In the genomic region with DNA sequence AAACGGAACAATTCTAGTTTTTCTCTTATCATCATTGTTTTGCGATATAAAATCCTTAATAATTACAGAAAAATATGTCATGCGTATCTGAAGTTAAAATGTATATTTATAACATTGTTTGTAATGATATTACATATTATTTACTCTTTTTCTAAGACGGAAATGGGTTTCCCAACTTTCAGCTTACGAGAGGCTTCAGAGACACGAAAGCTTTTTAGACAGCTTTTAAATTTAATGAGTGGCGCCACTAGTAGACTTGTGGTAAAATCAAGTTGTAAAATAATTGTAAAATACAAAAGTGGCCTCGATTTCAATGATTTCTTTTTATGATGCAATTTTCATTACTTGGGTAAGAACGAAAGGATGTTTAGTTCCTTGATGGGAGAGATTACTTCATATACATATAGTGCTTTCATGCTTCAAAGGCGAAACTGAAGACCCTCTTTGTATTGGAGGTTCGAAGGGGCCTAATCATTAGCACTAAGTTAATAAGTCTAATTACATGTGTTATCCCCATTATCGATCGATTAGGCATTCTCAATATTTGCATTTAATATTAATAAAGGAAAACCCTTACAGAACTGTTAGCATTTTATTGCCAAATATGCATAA, we compare ENCODE assay signal across 5 fruit fly cellular contexts.
TF ChIP-seq lines count a peak whose summit lies in the region.

No protein-coding gene starts in this region.

- peak; percentile 92 for TF ChIP-seq CTCF in whole organism, embryonic (GFP tag; optimal IDR thresholded peaks at IDR 0.05; lab: Kevin White, UChicago)

TF ChIP-seq in whole organism, adult, 20 proteins besides CTCF, POLR2A, EP300 and RAD21 (continues in another document):
- TF ChIP-seq Crg-1 (GFP tag; optimal IDR thresholded peaks at IDR 0.05; lab: Kevin White, UChicago) (peak; percentile 45), tj (GFP tag; optimal IDR thresholded peaks at IDR 0.05; lab: Kevin White, UChicago) (peak; percentile 8), CG1620 (GFP tag; optimal IDR thresholded peaks at IDR 0.05; lab: Kevin White, UChicago) (peak; percentile 68), Clk (GFP tag; optimal IDR thresholded peaks at IDR 0.05; lab: Kevin White, UChicago) (peak; percentile 2), toe (GFP tag; optimal IDR thresholded peaks at IDR 0.05; lab: Kevin White, UChicago) (peak; percentile 80), cic (GFP tag; optimal IDR thresholded peaks at IDR 0.05; lab: Kevin White, UChicago) (no peak), CG7101 (tag; optimal IDR thresholded peaks at IDR 0.05; lab: Kevin White, UChicago) (peak; percentile 82), CG33017 (tag; optimal IDR thresholded peaks at IDR 0.05; lab: Kevin White, UChicago) (peak; percentile 78), ovo (GFP tag; optimal IDR thresholded peaks at IDR 0.05; lab: Kevin White, UChicago) (peak; percentile 54), Hr96 (GFP tag; optimal IDR thresholded peaks at IDR 0.05; lab: Kevin White, UChicago) (peak; percentile 59), CG14711 (tag; optimal IDR thresholded peaks at IDR 0.05; lab: Kevin White, UChicago) (peak; percentile 33), CG12768 (GFP tag; optimal IDR thresholded peaks at IDR 0.05; lab: Kevin White, UChicago) (peak; percentile 55), CG11617 (GFP tag; optimal IDR thresholded peaks at IDR 0.05; lab: Kevin White, UChicago) (peak; percentile 41), kay (GFP tag; lab: Kevin White, UChicago; ENCODE audit: borderline replicate concordance) (peak; percentile 87), Mnt (GFP tag; optimal IDR thresholded peaks at IDR 0.05; lab: Kevin White, UChicago) (peak; percentile 59), cnc (optimal IDR thresholded peaks at IDR 0.05; lab: Kevin White, UChicago) (no peak)

TF ChIP-seq in whole organism, embryonic, 481 proteins besides CTCF, POLR2A, EP300 and RAD21 (continues in another document):
- TF ChIP-seq B-H1 (GFP tag; IDR thresholded peaks at IDR 0.05; lab: Robert Waterston, UW) = peak; percentile 71
- TF ChIP-seq cg (GFP tag; optimal IDR thresholded peaks at IDR 0.05; lab: Kevin White, UChicago) = no peak
- TF ChIP-seq CG13624 (GFP tag; optimal IDR thresholded peaks at IDR 0.05; lab: Kevin White, UChicago) = peak; percentile 74
- peak; percentile 96 for TF ChIP-seq CG34376 (GFP tag; optimal IDR thresholded peaks at IDR 0.05; lab: Kevin White, UChicago)
- TF ChIP-seq lilli (GFP tag; optimal IDR thresholded peaks at IDR 0.05; lab: Kevin White, UChicago) = peak; percentile 68
- TF ChIP-seq ind (GFP tag; optimal IDR thresholded peaks at IDR 0.05; lab: Kevin White, UChicago) = peak; percentile 66
- peak; percentile 80 for TF ChIP-seq CG1024 (GFP tag; IDR thresholded peaks at IDR 0.05; lab: Robert Waterston, UW)
- peak; percentile 22 for TF ChIP-seq ERR (GFP tag; optimal IDR thresholded peaks at IDR 0.05; lab: Kevin White, UChicago)
- peak; percentile 65 to 79 for TF ChIP-seq dpn (GFP tag; optimal IDR thresholded peaks at IDR 0.05; lab: Kevin White, UChicago)
- peak; percentile 31 for TF ChIP-seq crc (GFP tag; optimal IDR thresholded peaks at IDR 0.05; lab: Kevin White, UChicago)
- TF ChIP-seq disco-r (GFP tag; optimal IDR thresholded peaks at IDR 0.05; lab: Kevin White, UChicago) = peak; percentile 90
- peak; percentile 72 for TF ChIP-seq pho (GFP tag; optimal IDR thresholded peaks at IDR 0.05; lab: Kevin White, UChicago)
- TF ChIP-seq Ptx1 (GFP tag; IDR thresholded peaks at IDR 0.05; lab: Robert Waterston, UW) = peak; percentile 89
- no peak for TF ChIP-seq CG10959 (GFP tag; IDR thresholded peaks at IDR 0.05; lab: Robert Waterston, UW)
- TF ChIP-seq klu (GFP tag; IDR thresholded peaks at IDR 0.05; lab: Robert Waterston, UW) = peak; percentile 50; the same call in 1 of the 2 replicates
- peak; percentile 93 for TF ChIP-seq Asciz (GFP tag; optimal IDR thresholded peaks at IDR 0.05; lab: Kevin White, UChicago)
- peak; percentile 74 for TF ChIP-seq CG31224 (GFP tag; IDR thresholded peaks at IDR 0.05; lab: Robert Waterston, UW)

TF ChIP-seq in whole organism, prepupa, 60 proteins besides CTCF, POLR2A, EP300 and RAD21 (continues in another document):
- TF ChIP-seq vri (GFP tag; optimal IDR thresholded peaks at IDR 0.05; lab: Kevin White, UChicago) = peak; percentile 60
- TF ChIP-seq net (GFP tag; optimal IDR thresholded peaks at IDR 0.05; lab: Kevin White, UChicago) = peak; percentile 75
- peak; percentile 82 for TF ChIP-seq CG3919 (GFP tag; optimal IDR thresholded peaks at IDR 0.05; lab: Kevin White, UChicago)
- peak; percentile 72 for TF ChIP-seq CG8319 (GFP tag; optimal IDR thresholded peaks at IDR 0.05; lab: Kevin White, UChicago)
- TF ChIP-seq CG6792 (GFP tag; optimal IDR thresholded peaks at IDR 0.05; lab: Kevin White, UChicago) = peak; percentile 72
- TF ChIP-seq dsx (GFP tag; optimal IDR thresholded peaks at IDR 0.05; lab: Kevin White, UChicago; ENCODE audit: poor library complexity, severe bottlenecking) = no peak
- peak; percentile 64 for TF ChIP-seq CG31627 (GFP tag; optimal IDR thresholded peaks at IDR 0.05; lab: Kevin White, UChicago)
- no peak for TF ChIP-seq CG3032 (tag; optimal IDR thresholded peaks at IDR 0.05; lab: Kevin White, UChicago)
- peak; percentile 89 for TF ChIP-seq CG6163 (GFP tag; IDR thresholded peaks at IDR 0.05; lab: Robert Waterston, UW)
- TF ChIP-seq CG7368 (GFP tag; optimal IDR thresholded peaks at IDR 0.05; lab: Kevin White, UChicago) = peak; percentile 80
- TF ChIP-seq CG11762 (GFP tag; optimal IDR thresholded peaks at IDR 0.05; lab: Kevin White, UChicago; ENCODE audit: insufficient read depth) = peak; percentile 52
- TF ChIP-seq CG10669 (GFP tag; optimal IDR thresholded peaks at IDR 0.05; lab: Kevin White, UChicago) = peak; percentile 56
- peak; percentile 74 for TF ChIP-seq cyc (GFP tag; optimal IDR thresholded peaks at IDR 0.05; lab: Kevin White, UChicago)
- TF ChIP-seq dac (GFP tag; optimal IDR thresholded peaks at IDR 0.05; lab: Kevin White, UChicago) = peak; percentile 64
- TF ChIP-seq Smox (GFP tag; optimal IDR thresholded peaks at IDR 0.05; lab: Kevin White, UChicago) = peak; percentile 61
- TF ChIP-seq CG32006 (GFP tag; optimal IDR thresholded peaks at IDR 0.05; lab: Kevin White, UChicago) = no peak
- TF ChIP-seq fd85E (GFP tag; optimal IDR thresholded peaks at IDR 0.05; lab: Kevin White, UChicago) = peak; percentile 22

TF ChIP-seq in whole organism, pupa, 21 proteins besides CTCF, POLR2A, EP300 and RAD21 (continues in another document):
- peak; percentile 58 for TF ChIP-seq D1 (tag; optimal IDR thresholded peaks at IDR 0.05; lab: Kevin White, UChicago)
- TF ChIP-seq CG12605 (GFP tag; IDR thresholded peaks at IDR 0.05; lab: Robert Waterston, UW) = peak; percentile 43; the same call in 1 of the 2 replicates
- TF ChIP-seq CG9948 (tag; optimal IDR thresholded peaks at IDR 0.05; lab: Kevin White, UChicago) = no peak
- TF ChIP-seq Pif1A (GFP tag; optimal IDR thresholded peaks at IDR 0.05; lab: Kevin White, UChicago) = peak; percentile 59
- no peak for TF ChIP-seq CG14655 (GFP tag; optimal IDR thresholded peaks at IDR 0.05; lab: Kevin White, UChicago)
- peak; percentile 72 for TF ChIP-seq CG8159 (tag; optimal IDR thresholded peaks at IDR 0.05; lab: Kevin White, UChicago)
- peak; percentile 92 for TF ChIP-seq CG4496 (GFP tag; IDR thresholded peaks at IDR 0.05; lab: Robert Waterston, UW)
- TF ChIP-seq CG17806 (tag; optimal IDR thresholded peaks at IDR 0.05; lab: Kevin White, UChicago) = no peak
- peak; percentile 62 for TF ChIP-seq CG34367 (tag; optimal IDR thresholded peaks at IDR 0.05; lab: Kevin White, UChicago)
- no peak for TF ChIP-seq fd96Ca (GFP tag; IDR thresholded peaks at IDR 0.05; lab: Robert Waterston, UW)
- no peak for TF ChIP-seq CG13204 (GFP tag; optimal IDR thresholded peaks at IDR 0.05; lab: Kevin White, UChicago)
- TF ChIP-seq rn (GFP tag; IDR thresholded peaks at IDR 0.05; lab: Robert Waterston, UW) = peak; percentile 43
- no peak for TF ChIP-seq CG10348 (GFP tag; IDR thresholded peaks at IDR 0.05; lab: Robert Waterston, UW)
- peak; percentile 17 for TF ChIP-seq Pif1B (GFP tag; optimal IDR thresholded peaks at IDR 0.05; lab: Kevin White, UChicago)
- TF ChIP-seq EcR (GFP tag; optimal IDR thresholded peaks at IDR 0.05; lab: Kevin White, UChicago) = no peak
- TF ChIP-seq gl (tag; optimal IDR thresholded peaks at IDR 0.05; lab: Kevin White, UChicago) = peak; percentile 33
- TF ChIP-seq Snoo (tag; optimal IDR thresholded peaks at IDR 0.05; lab: Kevin White, UChicago) = peak; percentile 84
- TF ChIP-seq CG32121 (GFP tag; IDR thresholded peaks at IDR 0.05; lab: Robert Waterston, UW) = peak; percentile 21; the same call in 1 of the 2 replicates
- TF ChIP-seq CG8301 (tag; optimal IDR thresholded peaks at IDR 0.05; lab: Kevin White, UChicago) = no peak

TF ChIP-seq in whole organism, wandering third instar larva, 38 proteins besides CTCF, POLR2A, EP300 and RAD21 (continues in another document):
- TF ChIP-seq dmrt93B (GFP tag; optimal IDR thresholded peaks at IDR 0.05; lab: Kevin White, UChicago) (peak; percentile 77), Dif (GFP tag; optimal IDR thresholded peaks at IDR 0.05; lab: Kevin White, UChicago; ENCODE audit: partially characterized antibody) (peak; percentile 3), Myc (optimal IDR thresholded peaks at IDR 0.05; lab: Kevin White, UChicago) (no peak), usp (GFP tag; optimal IDR thresholded peaks at IDR 0.05; lab: Kevin White, UChicago) (no peak), CG32264 (GFP tag; optimal IDR thresholded peaks at IDR 0.05; lab: Kevin White, UChicago) (no peak), jim (GFP tag; optimal IDR thresholded peaks at IDR 0.05; lab: Kevin White, UChicago) (no peak), HLH106 (tag; optimal IDR thresholded peaks at IDR 0.05; lab: Kevin White, UChicago) (peak; percentile 58), Dfd (GFP tag; optimal IDR thresholded peaks at IDR 0.05; lab: Kevin White, UChicago) (no peak), rgr (GFP tag; optimal IDR thresholded peaks at IDR 0.05; lab: Kevin White, UChicago) (peak; percentile 87), foxo (GFP tag; optimal IDR thresholded peaks at IDR 0.05; lab: Kevin White, UChicago) (peak in 1 of 2 experiments; percentile 84), brk (GFP tag; optimal IDR thresholded peaks at IDR 0.05; lab: Kevin White, UChicago) (peak; percentile 34), sv (GFP tag; optimal IDR thresholded peaks at IDR 0.05; lab: Kevin White, UChicago) (peak; percentile 29), Sp1 (GFP tag; optimal IDR thresholded peaks at IDR 0.05; lab: Kevin White, UChicago) (peak; percentile 77), CG9705 (GFP tag; optimal IDR thresholded peaks at IDR 0.05; lab: Kevin White, UChicago) (peak; percentile 75), dsf (GFP tag; optimal IDR thresholded peaks at IDR 0.05; lab: Kevin White, UChicago; ENCODE audit: borderline replicate concordance) (peak; percentile 17), Hnf4 (GFP tag; optimal IDR thresholded peaks at IDR 0.05; lab: Kevin White, UChicago) (peak; percentile 46), Abd-B (GFP tag; optimal IDR thresholded peaks at IDR 0.05; lab: Kevin White, UChicago) (no peak), br (GFP tag; optimal IDR thresholded peaks at IDR 0.05; lab: Kevin White, UChicago) (peak; percentile 73), tai (GFP tag; optimal IDR thresholded peaks at IDR 0.05; lab: Kevin White, UChicago) (peak; percentile 36), Mio (GFP tag; optimal IDR thresholded peaks at IDR 0.05; lab: Kevin White, UChicago) (no peak), h (GFP tag; optimal IDR thresholded peaks at IDR 0.05; lab: Kevin White, UChicago) (peak; percentile 62)
